Worm (Caenorhabditis elegans) whole organism, late embryonic: ENCODE data around the gene F21H7.5.

Experiments used
- K09A11.1 ChIP-seq: sonication (generic microtip); optimal IDR thresholded peaks from 2 replicates; lab custom pipeline; 2017; ENCODE audit warnings: antibody characterized with exemption, mild to moderate bottlenecking, missing genetic modification characterization, missing compliant biosample characterization; ENCODE audit not compliant: insufficient read depth
- Y22D7AL.16 ChIP-seq: sonication (generic microtip); optimal IDR thresholded peaks from 2 replicates; lab custom pipeline; 2016; ENCODE audit warnings: missing genetic modification characterization, missing compliant biosample characterization
- ceh-24 ChIP-seq: sonication (generic microtip); optimal IDR thresholded peaks from 2 replicates; lab custom pipeline; 2016; ENCODE audit warnings: mild to moderate bottlenecking, missing genetic modification characterization, missing compliant biosample characterization
- dve-1 ChIP-seq: sonication (generic microtip); optimal IDR thresholded peaks from 2 replicates; lab custom pipeline; 2017; ENCODE audit warnings: antibody characterized with exemption, mild to moderate bottlenecking, missing genetic modification characterization, missing compliant biosample characterization
- fkh-10 ChIP-seq: fragments of 150-350 bp; optimal IDR thresholded peaks from 2 replicates; lab custom pipeline; 2014; ENCODE audit warnings: missing biosample characterization, missing genetic modification reagents, missing genetic modification characterization
- nfya-1 ChIP-seq: sonication (generic microtip); optimal IDR thresholded peaks from 2 replicates; lab custom pipeline; 2017; ENCODE audit warnings: missing genetic modification characterization, mild to moderate bottlenecking, missing compliant biosample characterization, antibody characterized with exemption, moderate library complexity
- nhr-11 ChIP-seq: fragments of 150-350 bp; optimal IDR thresholded peaks from 2 replicates; lab custom pipeline; 2014; ENCODE audit warnings: missing biosample characterization, missing genetic modification characterization
- pha-4 ChIP-seq: fragments of 150-350 bp; optimal IDR thresholded peaks from 2 replicates; lab custom pipeline; 2018; ENCODE audit warnings: missing biosample characterization, missing genetic modification reagents, missing genetic modification characterization
- sox-4 ChIP-seq: sonication (generic microtip); optimal IDR thresholded peaks from 2 replicates; lab custom pipeline; 2017; ENCODE audit warnings: mild to moderate bottlenecking, missing genetic modification characterization, inconsistent platforms, missing compliant biosample characterization
- syd-9 ChIP-seq: sonication (generic microtip); optimal IDR thresholded peaks from 2 replicates; lab custom pipeline; 2016; ENCODE audit warnings: mild to moderate bottlenecking, missing genetic modification characterization, moderate library complexity, missing compliant biosample characterization
- unc-42 ChIP-seq: sonication (generic microtip); optimal IDR thresholded peaks from 2 replicates; lab custom pipeline; 2016; ENCODE audit warnings: missing genotype, missing genetic modification characterization, missing compliant biosample characterization

- TF ChIP-seq Y22D7AL.16 (tag; lab: Kevin White, UChicago), result no peak
- no peak for TF ChIP-seq dve-1
- no peak for TF ChIP-seq syd-9 (tag; lab: Kevin White, UChicago)
- no peak for TF ChIP-seq fkh-10 (GFP tag; lab: Kevin White, UChicago)
- no peak for TF ChIP-seq ceh-24 (tag; lab: Kevin White, UChicago)
- TF ChIP-seq nhr-11 (tag; lab: Kevin White, UChicago), result no peak
- no peak for TF ChIP-seq pha-4 (tag; lab: Kevin White, UChicago)
- no peak for TF ChIP-seq unc-42 (tag; lab: Kevin White, UChicago)
- no peak for TF ChIP-seq nfya-1 (tag; lab: Kevin White, UChicago)
- TF ChIP-seq sox-4 (tag; lab: Kevin White, UChicago), result no peak
- no peak for TF ChIP-seq K09A11.1 (tag; lab: Kevin White, UChicago)
Observed at ce11 chrV:16229439-16229838, 7.9 kb upstream of the F21H7.5 start.
